Fruit fly (Drosophila melanogaster) whole organism, embryonic: ENCODE results near the gene CG14982.

ENCODE experiments used
- Asciz ChIP-seq: fragments of 200-800 bp; sonication (Bioruptor generic); optimal IDR thresholded peaks from 2 replicates; lab custom pipeline; 2017; ENCODE audit warnings: missing biosample characterization, mild to moderate bottlenecking, missing genetic modification characterization, missing genetic modification reagents
- Atf6 ChIP-seq: fragments of 200-800 bp; sonication (Bioruptor generic); IDR thresholded peaks from 2 replicates; pipeline ENCODE4 v1.3.6; 2022; ENCODE audit warnings: missing biosample characterization, missing genetic modification characterization
- CG1024 ChIP-seq: fragments of 200-800 bp; sonication (Bioruptor generic); IDR thresholded peaks from 2 replicates; pipeline ENCODE4 v1.3.6; 2022; ENCODE audit warnings: missing biosample characterization, missing genetic modification characterization
- CG11723 ChIP-seq: fragments of 200-800 bp; sonication (Bioruptor generic); optimal IDR thresholded peaks from 2 replicates; lab custom pipeline; 2017; ENCODE audit warnings: missing biosample characterization, mild to moderate bottlenecking, missing genetic modification characterization
- CG1233 ChIP-seq: fragments of 200-800 bp; sonication (Bioruptor generic); optimal IDR thresholded peaks from 4 replicates; lab custom pipeline; 2018; ENCODE audit warnings: missing biosample characterization, mild to moderate bottlenecking, missing genetic modification characterization
- CG12769 ChIP-seq: fragments of 200-800 bp; sonication (Bioruptor generic); optimal IDR thresholded peaks from 2 replicates; lab custom pipeline; 2019; ENCODE audit warnings: missing biosample characterization, mild to moderate bottlenecking, missing genetic modification characterization, moderate library complexity
- CG12942 ChIP-seq: fragments of 200-800 bp; sonication (Bioruptor generic); optimal IDR thresholded peaks from 3 replicates; lab custom pipeline; 2016; ENCODE audit warnings: missing biosample characterization, missing genetic modification characterization
- CG13123 ChIP-seq: fragments of 200-800 bp; sonication (Bioruptor generic); optimal IDR thresholded peaks from 2 replicates; lab custom pipeline; 2016; ENCODE audit warnings: missing biosample characterization, missing genetic modification characterization
- CG13424 ChIP-seq: fragments of 200-800 bp; sonication (Bioruptor generic); optimal IDR thresholded peaks from 2 replicates; lab custom pipeline; 2019; ENCODE audit warnings: missing biosample characterization, mild to moderate bottlenecking, missing genetic modification characterization, moderate library complexity
- CG14014 ChIP-seq: fragments of 200-800 bp; sonication (Bioruptor generic); IDR thresholded peaks from 2 replicates; pipeline ENCODE4 v1.3.6; 2022; ENCODE audit warnings: missing biosample characterization, missing genetic modification characterization
- CG15011 ChIP-seq: fragments of 200-800 bp; sonication (Bioruptor generic); optimal IDR thresholded peaks from 3 replicates; lab custom pipeline; 2018; ENCODE audit warnings: missing biosample characterization, mild to moderate bottlenecking, missing genetic modification characterization
- CG15696 ChIP-seq: fragments of 200-800 bp; sonication (Bioruptor generic); optimal IDR thresholded peaks from 2 replicates; lab custom pipeline; 2019; ENCODE audit warnings: missing biosample characterization, mild to moderate bottlenecking, missing genetic modification characterization, moderate library complexity
- CG16863 ChIP-seq: fragments of 200-800 bp; sonication (Bioruptor generic); optimal IDR thresholded peaks from 3 replicates; lab custom pipeline; 2016; ENCODE audit warnings: missing biosample characterization, missing genetic modification characterization
- CG1792 ChIP-seq: fragments of 200-800 bp; sonication (Bioruptor generic); optimal IDR thresholded peaks from 2 replicates; lab custom pipeline; 2016; ENCODE audit warnings: missing biosample characterization, missing genetic modification characterization
- CG2120 ChIP-seq: fragments of 200-800 bp; sonication (Bioruptor generic); optimal IDR thresholded peaks from 3 replicates; lab custom pipeline; 2016; ENCODE audit warnings: missing biosample characterization, missing genetic modification characterization
- CG32532 ChIP-seq: fragments of 200-800 bp; sonication (Bioruptor generic); IDR thresholded peaks from 2 replicates; pipeline ENCODE4 v1.3.6; 2022; ENCODE audit warnings: missing biosample characterization, missing genetic modification characterization
- CG4730 ChIP-seq: fragments of 200-800 bp; sonication (Bioruptor generic); IDR thresholded peaks from 2 replicates; pipeline ENCODE4 v1.3.6; 2022; ENCODE audit warnings: missing biosample characterization, missing genetic modification characterization
- CG5953 ChIP-seq: fragments of 200-800 bp; sonication (Bioruptor generic); IDR thresholded peaks from 2 replicates; pipeline ENCODE4 v1.3.6; 2022; ENCODE audit warnings: missing biosample characterization, missing genetic modification characterization
- CG6683 ChIP-seq: fragments of 200-800 bp; sonication (Bioruptor generic); optimal IDR thresholded peaks from 2 replicates; lab custom pipeline; 2017; ENCODE audit warnings: missing biosample characterization, mild to moderate bottlenecking, missing genetic modification characterization, missing genetic modification reagents
- CG9817 ChIP-seq: fragments of 200-800 bp; sonication (Bioruptor generic); optimal IDR thresholded peaks from 2 replicates; lab custom pipeline; 2018; ENCODE audit warnings: missing biosample characterization, mild to moderate bottlenecking, missing genetic modification characterization, moderate library complexity
- CHES-1-like ChIP-seq: fragments of 200-800 bp; sonication (Bioruptor generic); optimal IDR thresholded peaks from 2 replicates; lab custom pipeline; 2016; ENCODE audit warnings: missing biosample characterization, missing genetic modification characterization
- Dbx ChIP-seq: fragments of 200-800 bp; sonication (Bioruptor generic); IDR thresholded peaks from 3 replicates; pipeline ENCODE4 v1.3.6; 2022; ENCODE audit warnings: missing biosample characterization, missing genetic modification characterization
- Dref ChIP-seq: fragments of 200-800 bp; sonication (Bioruptor generic); IDR thresholded peaks from 2 replicates; pipeline ENCODE4 v1.3.6; 2022; ENCODE audit warnings: missing biosample characterization, missing genetic modification characterization
- ERR ChIP-seq: fragments of 200-800 bp; sonication (Bioruptor generic); optimal IDR thresholded peaks from 2 replicates; lab custom pipeline; 2016; ENCODE audit warnings: missing biosample characterization, missing genetic modification characterization
- Fer1 ChIP-seq: fragments of 200-800 bp; sonication (Bioruptor generic); optimal IDR thresholded peaks from 2 replicates; lab custom pipeline; 2017; ENCODE audit warnings: missing biosample characterization, mild to moderate bottlenecking, missing genetic modification characterization
- Hand ChIP-seq: fragments of 200-800 bp; sonication (Bioruptor generic); optimal IDR thresholded peaks from 2 replicates; lab custom pipeline; 2017; ENCODE audit warnings: mild to moderate bottlenecking, missing biosample characterization, missing genetic modification reagents, missing genetic modification characterization
- Hr78 ChIP-seq, 2 experiments: fragments of 200-800 bp in 1 of 2; fragments of >200 bp in 1 of 2; sonication (Bioruptor generic) in 1 of 2; optimal IDR thresholded peaks; 2 replicates each; lab custom pipeline; 2017 to 2019; ENCODE audit warnings: missing biosample characterization in 2 of 2, missing genetic modification characterization in 2 of 2, mild to moderate bottlenecking in 1 of 2, moderate library complexity in 1 of 2
- Lim3 ChIP-seq: fragments of 200-800 bp; sonication (Bioruptor generic); IDR thresholded peaks from 2 replicates; pipeline ENCODE4 v1.3.6; 2022; ENCODE audit warnings: missing biosample characterization, missing genetic modification characterization
- Sin3A ChIP-seq: fragments of >200 bp; optimal IDR thresholded peaks from 2 replicates; lab custom pipeline; 2018
- YL-1 ChIP-seq: fragments of 200-800 bp; sonication (Bioruptor generic); optimal IDR thresholded peaks from 3 replicates; lab custom pipeline; 2017; ENCODE audit warnings: missing biosample characterization, mild to moderate bottlenecking, missing genetic modification characterization
- ap ChIP-seq: fragments of 200-800 bp; sonication (Bioruptor generic); IDR thresholded peaks from 2 replicates; pipeline ENCODE4 v1.3.6; 2022; ENCODE audit warnings: missing biosample characterization, missing genetic modification characterization
- bab2 ChIP-seq: fragments of 200-800 bp; sonication (Bioruptor generic); optimal IDR thresholded peaks from 2 replicates; lab custom pipeline; 2016; ENCODE audit warnings: missing biosample characterization, missing genetic modification characterization
- bsh ChIP-seq, 2 experiments: fragments of 200-800 bp; sonication (Bioruptor generic); optimal IDR thresholded peaks; 2 replicates each; lab custom pipeline; 2017 to 2018; ENCODE audit warnings: mild to moderate bottlenecking in 2 of 2, missing biosample characterization in 2 of 2, missing genetic modification characterization in 2 of 2, moderate library complexity in 1 of 2
- chif ChIP-seq, 2 experiments: fragments of 200-800 bp; sonication (Bioruptor generic); optimal IDR thresholded peaks; 3 replicates each; lab custom pipeline; 2016; ENCODE audit warnings: missing biosample characterization in 2 of 2, missing genetic modification characterization in 2 of 2
- crp ChIP-seq, 2 experiments: fragments of 200-800 bp; sonication (Bioruptor generic); optimal IDR thresholded peaks; 2 replicates in 1 of 2; 3 replicates in 1 of 2; lab custom pipeline; 2017; ENCODE audit warnings: missing biosample characterization in 2 of 2, missing genetic modification characterization in 2 of 2, mild to moderate bottlenecking in 1 of 2, moderate library complexity in 1 of 2
- da ChIP-seq: fragments of 200-800 bp; sonication (Bioruptor generic); optimal IDR thresholded peaks from 2 replicates; lab custom pipeline; 2016; ENCODE audit warnings: missing biosample characterization, missing genetic modification characterization
- dpn ChIP-seq, 2 experiments: fragments of 200-800 bp; sonication (Bioruptor generic); optimal IDR thresholded peaks; 3 replicates each; lab custom pipeline; 2016; ENCODE audit warnings: missing biosample characterization in 2 of 2, missing genetic modification characterization in 2 of 2
- ewg ChIP-seq: fragments of 200-800 bp; sonication (Bioruptor generic); optimal IDR thresholded peaks from 3 replicates; lab custom pipeline; 2017; ENCODE audit warnings: mild to moderate bottlenecking, missing biosample characterization, missing genetic modification reagents, missing genetic modification characterization
- fru ChIP-seq: fragments of >200 bp; optimal IDR thresholded peaks from 2 replicates; lab custom pipeline; 2017
- fu2 ChIP-seq: fragments of 200-800 bp; sonication (Bioruptor generic); optimal IDR thresholded peaks from 2 replicates; lab custom pipeline; 2016; ENCODE audit warnings: missing biosample characterization, missing genetic modification characterization
- gsb-n ChIP-seq: fragments of 200-800 bp; sonication (Bioruptor generic); optimal IDR thresholded peaks from 3 replicates; lab custom pipeline; 2018; ENCODE audit warnings: missing biosample characterization, mild to moderate bottlenecking, missing genetic modification characterization
- h ChIP-seq: fragments of >200 bp; optimal IDR thresholded peaks from 2 replicates; lab custom pipeline; 2017
- hb ChIP-seq: fragments of 200-800 bp; sonication (Bioruptor generic); IDR thresholded peaks from 3 replicates; pipeline ENCODE4 v1.3.6; 2022; ENCODE audit warnings: missing biosample characterization, missing genetic modification characterization; ENCODE audit not compliant: partially characterized antibody
- jigr1 ChIP-seq: fragments of 200-800 bp; sonication (Bioruptor generic); IDR thresholded peaks from 3 replicates; pipeline ENCODE4 v1.3.6; 2022; ENCODE audit warnings: missing biosample characterization, missing genetic modification characterization
- mirr ChIP-seq: fragments of 200-800 bp; sonication (Bioruptor generic); optimal IDR thresholded peaks from 3 replicates; lab custom pipeline; 2018; ENCODE audit warnings: missing biosample characterization, mild to moderate bottlenecking, missing genetic modification characterization
- pita ChIP-seq: fragments of 200-800 bp; sonication (Bioruptor generic); optimal IDR thresholded peaks from 2 replicates; lab custom pipeline; 2017; ENCODE audit warnings: missing biosample characterization, mild to moderate bottlenecking, missing genetic modification characterization
- sens-2 ChIP-seq: fragments of 200-800 bp; sonication (Bioruptor generic); IDR thresholded peaks from 2 replicates; pipeline ENCODE4 v1.3.6; 2022; ENCODE audit warnings: missing biosample characterization, missing genetic modification characterization
- tio ChIP-seq: fragments of 200-800 bp; sonication (Bioruptor generic); optimal IDR thresholded peaks from 2 replicates; lab custom pipeline; 2017; ENCODE audit warnings: missing biosample characterization, missing genetic modification characterization, inconsistent platforms
- vvl ChIP-seq: fragments of 200-800 bp; sonication (Bioruptor generic); IDR thresholded peaks from 2 replicates; pipeline ENCODE4 v1.3.6; 2022; ENCODE audit warnings: missing biosample characterization, missing genetic modification characterization
- wor ChIP-seq: fragments of 200-800 bp; sonication (Bioruptor generic); IDR thresholded peaks from 2 replicates; pipeline ENCODE4 v1.3.6; 2022; ENCODE audit warnings: missing biosample characterization, missing genetic modification characterization
- zen ChIP-seq: fragments of 200-800 bp; sonication (Bioruptor generic); optimal IDR thresholded peaks from 3 replicates; lab custom pipeline; 2018; ENCODE audit warnings: missing biosample characterization, mild to moderate bottlenecking, missing genetic modification characterization, moderate library complexity
- zf30C ChIP-seq: fragments of 200-800 bp; sonication (Bioruptor generic); optimal IDR thresholded peaks from 3 replicates; lab custom pipeline; 2018; ENCODE audit warnings: missing biosample characterization, mild to moderate bottlenecking, missing genetic modification characterization
- zfh1 ChIP-seq: fragments of 200-800 bp; sonication (Bioruptor generic); IDR thresholded peaks from 3 replicates; pipeline ENCODE4 v1.3.6; 2022; ENCODE audit warnings: missing biosample characterization, missing genetic modification characterization

Gene CG14982

dm6 chr3L:3952468-3952867, 10.0 kb downstream of the CG14982 start, which contains the start of gene CG14984 (continued):
- peak; percentile 60 for TF ChIP-seq Atf6 (GFP tag; lab: Robert Waterston, UW)
- TF ChIP-seq CG12769 (tag; lab: Kevin White, UChicago) = no peak
- no peak for TF ChIP-seq sens-2 (GFP tag; lab: Robert Waterston, UW)
- TF ChIP-seq CG16863 = no peak
- TF ChIP-seq CG1233 (GFP tag; lab: Kevin White, UChicago) = peak; percentile 18
- TF ChIP-seq CG13424 = no peak
- peak; percentile 76 for TF ChIP-seq CG32532 (GFP tag; lab: Robert Waterston, UW)
- TF ChIP-seq CG4730 (GFP tag; lab: Robert Waterston, UW) = no peak
- no peak for TF ChIP-seq CHES-1-like (GFP tag; lab: Kevin White, UChicago)
- TF ChIP-seq fru (lab: Kevin White, UChicago) = no peak
- TF ChIP-seq hb (GFP tag; lab: Robert Waterston, UW) = no peak
- TF ChIP-seq CG6683 (GFP tag; lab: Kevin White, UChicago) = no peak
- no peak for TF ChIP-seq da
- no peak for TF ChIP-seq CG5953
- TF ChIP-seq Asciz (GFP tag; lab: Kevin White, UChicago) = no peak
- TF ChIP-seq CG1792 (GFP tag; lab: Kevin White, UChicago) = peak; percentile 23
- TF ChIP-seq CG14014 (GFP tag; lab: Robert Waterston, UW) = peak; percentile 45; the same call in 1 of the 2 replicates
- no peak for TF ChIP-seq CG1024 (GFP tag; lab: Robert Waterston, UW)
- peak; percentile 19 for TF ChIP-seq CG9817 (tag; lab: Kevin White, UChicago)
- peak in 1 of 2 experiments; percentile 42 for TF ChIP-seq chif (GFP tag; optimal IDR thresholded peaks at IDR 0.05; lab: Kevin White, UChicago)
- no peak for TF ChIP-seq CG13123 (GFP tag; lab: Kevin White, UChicago)
- no peak for TF ChIP-seq CG11723
- 0 out of 3 replicates have a peak, but pooled peaks have one; percentile 18 for TF ChIP-seq jigr1
- TF ChIP-seq pita = no peak
- TF ChIP-seq ewg = no peak
- peak; percentile 7 for TF ChIP-seq bab2
- TF ChIP-seq crp (GFP tag; optimal IDR thresholded peaks at IDR 0.05; lab: Kevin White, UChicago) = no peak
- TF ChIP-seq mirr = no peak
- no peak for TF ChIP-seq CG12942 (GFP tag; lab: Kevin White, UChicago)
- TF ChIP-seq CG2120 = peak; percentile 71
- TF ChIP-seq fu2 = peak; percentile 30
- TF ChIP-seq Fer1 (GFP tag; lab: Kevin White, UChicago) = peak; percentile 63
- TF ChIP-seq bsh (GFP tag; optimal IDR thresholded peaks at IDR 0.05; lab: Kevin White, UChicago) = no peak
- TF ChIP-seq ERR = peak; percentile 1
- TF ChIP-seq dpn (GFP tag; optimal IDR thresholded peaks at IDR 0.05; lab: Kevin White, UChicago) = peak; percentile 32 to 42
- TF ChIP-seq tio (GFP tag; lab: Kevin White, UChicago) = peak; percentile 3
- TF ChIP-seq CG15011 = peak; percentile 44
- no peak for TF ChIP-seq h (lab: Kevin White, UChicago)
- no peak for TF ChIP-seq wor (GFP tag; lab: Robert Waterston, UW)
- TF ChIP-seq Lim3 (GFP tag; lab: Robert Waterston, UW) = no peak
- no peak for TF ChIP-seq Dref (GFP tag; lab: Robert Waterston, UW)
- TF ChIP-seq zen (tag; lab: Kevin White, UChicago) = no peak
- TF ChIP-seq Hand (GFP tag; lab: Kevin White, UChicago) = no peak
- TF ChIP-seq CG15696 (tag; lab: Kevin White, UChicago) = no peak
- no peak for TF ChIP-seq YL-1
- TF ChIP-seq vvl (GFP tag; lab: Robert Waterston, UW) = no peak; the same call in 1 of the 2 replicates
- TF ChIP-seq Hr78 (GFP tag; optimal IDR thresholded peaks at IDR 0.05; lab: Kevin White, UChicago) = no peak
- TF ChIP-seq ap = no peak
- no peak for TF ChIP-seq zf30C (GFP tag; lab: Kevin White, UChicago)
- TF ChIP-seq Sin3A (lab: Kevin White, UChicago) = no peak
- TF ChIP-seq Dbx = peak; percentile 79
- TF ChIP-seq gsb-n (tag; lab: Kevin White, UChicago) = no peak
- no peak for TF ChIP-seq zfh1 (GFP tag; lab: Robert Waterston, UW)
